Worm (Caenorhabditis elegans) whole organism, L4/young adult: ENCODE measurements around the gene Y61A9LA.12.

ENCODE experiments used
- W03F9.2 ChIP-seq: fragments of 150-350 bp; optimal IDR thresholded peaks from 2 replicates; lab custom pipeline; 2014; ENCODE audit warnings: missing biosample characterization, missing genetic modification characterization
- dao-5 ChIP-seq: sonication (generic microtip); optimal IDR thresholded peaks from 2 replicates; lab custom pipeline; 2016; ENCODE audit warnings: missing genotype, missing genetic modification characterization, moderate library complexity, missing compliant biosample characterization
- him-1 ChIP-seq: sonication (generic microtip); optimal IDR thresholded peaks from 2 replicates; lab custom pipeline; 2016; ENCODE audit warnings: missing genotype, missing genetic modification reagents, missing genetic modification characterization, missing compliant biosample characterization

- TF ChIP-seq him-1 (tag; lab: Kevin White, UChicago) (no peak), dao-5 (tag; lab: Kevin White, UChicago) (no peak), W03F9.2 (tag; lab: Kevin White, UChicago) (no peak)
Measured at ce11 chrV:4510351-4510750, 43.3 kb upstream of the Y61A9LA.12 start.
